Worm (Caenorhabditis elegans): ENCODE data around the gene aqp-11.

- TF ChIP-seq tra-1 (GFP tag; IDR thresholded peaks at IDR 0.05) = no peak
- TF ChIP-seq zfp-2 (tag; optimal IDR thresholded peaks at IDR 0.05) = no peak
- TF ChIP-seq zip-2 (tag; optimal IDR thresholded peaks at IDR 0.05) = no peak
- no peak for TF ChIP-seq nhr-42 (GFP tag; IDR thresholded peaks at IDR 0.05)
- no peak for TF ChIP-seq dpl-1 (GFP tag; optimal IDR thresholded peaks at IDR 0.05)
- TF ChIP-seq aha-1 (tag) = no peak
These were observed 37.8 kb upstream of the aqp-11 start for ce11 chrIII:13635235-13635634.

All from whole organism, L4 larva.